Worm (Caenorhabditis elegans) whole organism, L1 larva: ENCODE results near the gene C53A5.11.

ENCODE experiments used
- C04F5.9 ChIP-seq: sonication (generic microtip); optimal IDR thresholded peaks from 2 replicates; lab custom pipeline; 2016; ENCODE audit warnings: missing genetic modification characterization, missing compliant biosample characterization
- F16B12.6 ChIP-seq: fragments of 150-350 bp; optimal IDR thresholded peaks from 2 replicates; lab custom pipeline; 2014; ENCODE audit warnings: missing biosample characterization, missing genetic modification characterization
- aha-1 ChIP-seq: fragments of 150-350 bp; optimal IDR thresholded peaks from 2 replicates; lab custom pipeline; 2014; ENCODE audit warnings: missing biosample characterization, missing genetic modification characterization
- aly-2 ChIP-seq: fragments of 150-350 bp; optimal IDR thresholded peaks from 2 replicates; lab custom pipeline; 2014; ENCODE audit warnings: missing biosample characterization, missing genetic modification characterization
- ceh-8 ChIP-seq: fragments of 200-800 bp; sonication (Bioruptor generic); optimal IDR thresholded peaks from 2 replicates; lab custom pipeline; 2018; ENCODE audit warnings: mild to moderate bottlenecking, missing genetic modification characterization, moderate library complexity, missing compliant biosample characterization
- ceh-82 ChIP-seq, 3 experiments: fragments of 150-350 bp in 1 of 3; sonication (generic microtip) in 2 of 3; optimal IDR thresholded peaks; 2 replicates each; lab custom pipeline; 2014 to 2017; ENCODE audit warnings: missing biosample characterization in 3 of 3, missing genetic modification characterization in 3 of 3
- ceh-88 ChIP-seq: fragments of 200-800 bp; sonication (Bioruptor generic); IDR thresholded peaks from 2 replicates; pipeline ENCODE4 v1.3.6; 2022; ENCODE audit warnings: missing genetic modification characterization, missing compliant biosample characterization
- ceh-90 ChIP-seq: sonication (generic microtip); optimal IDR thresholded peaks from 2 replicates; lab custom pipeline; 2016; ENCODE audit warnings: missing genetic modification characterization, missing compliant biosample characterization
- ces-1 ChIP-seq: fragments of 150-350 bp; optimal IDR thresholded peaks from 2 replicates; lab custom pipeline; 2014; ENCODE audit warnings: missing biosample characterization, missing genetic modification reagents, missing genetic modification characterization
- fkh-10 ChIP-seq: sonication (generic microtip); optimal IDR thresholded peaks from 2 replicates; lab custom pipeline; 2017; ENCODE audit warnings: missing biosample characterization, missing genetic modification reagents, missing genetic modification characterization
- grh-1 ChIP-seq: fragments of 200-800 bp; sonication (Bioruptor generic); IDR thresholded peaks from 2 replicates; pipeline ENCODE4 v1.3.6; 2022; ENCODE audit warnings: missing genetic modification reagents, missing genetic modification characterization, missing compliant biosample characterization
- irx-1 ChIP-seq: sonication (generic microtip); optimal IDR thresholded peaks from 2 replicates; lab custom pipeline; 2016; ENCODE audit warnings: missing genetic modification characterization, missing compliant biosample characterization
- lin-13 ChIP-seq: fragments of 150-350 bp; optimal IDR thresholded peaks from 2 replicates; lab custom pipeline; 2014; ENCODE audit warnings: missing biosample characterization, missing genetic modification reagents, missing genetic modification characterization
- lin-14 ChIP-seq: fragments of 200-800 bp; sonication (Bioruptor generic); optimal IDR thresholded peaks from 2 replicates; lab custom pipeline; 2018; ENCODE audit warnings: mild to moderate bottlenecking, missing genetic modification characterization, moderate library complexity, missing compliant biosample characterization
- lin-35 ChIP-seq, 2 experiments: fragments of 150-350 bp; optimal IDR thresholded peaks; 2 replicates each; lab custom pipeline; 2014; ENCODE audit warnings: missing biosample characterization in 2 of 2, missing genetic modification characterization in 2 of 2, missing genetic modification reagents in 2 of 2
- mab-9 ChIP-seq: fragments of 200-800 bp; sonication (Bioruptor generic); IDR thresholded peaks from 2 replicates; pipeline ENCODE4 v1.3.6; 2022; ENCODE audit warnings: missing genetic modification reagents, missing genetic modification characterization, missing compliant biosample characterization
- mep-1 ChIP-seq: fragments of 150-350 bp; optimal IDR thresholded peaks from 2 replicates; lab custom pipeline; 2014; ENCODE audit warnings: missing biosample characterization, missing genetic modification characterization
- nhr-237 ChIP-seq: fragments of 150-350 bp; optimal IDR thresholded peaks from 2 replicates; lab custom pipeline; 2014; ENCODE audit warnings: missing biosample characterization, missing genetic modification characterization
- nhr-76 ChIP-seq: sonication (generic microtip); optimal IDR thresholded peaks from 2 replicates; lab custom pipeline; 2017; ENCODE audit warnings: missing biosample characterization, missing genetic modification characterization
- nhr-77 ChIP-seq: fragments of 150-350 bp; optimal IDR thresholded peaks from 2 replicates; lab custom pipeline; 2014; ENCODE audit warnings: missing biosample characterization, missing genetic modification characterization
- skn-1 ChIP-seq: fragments of 150-350 bp; optimal IDR thresholded peaks from 2 replicates; lab custom pipeline; 2014; ENCODE audit warnings: missing biosample characterization, missing genetic modification characterization
- snpc-4 ChIP-seq: fragments of 150-350 bp; optimal IDR thresholded peaks from 2 replicates; lab custom pipeline; 2014; ENCODE audit warnings: missing biosample characterization, missing genetic modification characterization
- snu-23 ChIP-seq: sonication (generic microtip); optimal IDR thresholded peaks from 2 replicates; lab custom pipeline; 2016; ENCODE audit warnings: missing genetic modification characterization, missing compliant biosample characterization
- sox-4 ChIP-seq: sonication (generic microtip); optimal IDR thresholded peaks from 2 replicates; lab custom pipeline; 2016; ENCODE audit warnings: missing genetic modification characterization, missing compliant biosample characterization
- swsn-7 ChIP-seq: sonication (generic microtip); optimal IDR thresholded peaks from 2 replicates; lab custom pipeline; 2016; ENCODE audit warnings: missing genetic modification characterization, missing compliant biosample characterization
- unc-62 ChIP-seq: fragments of 150-350 bp; optimal IDR thresholded peaks from 2 replicates; lab custom pipeline; 2014; ENCODE audit warnings: missing biosample characterization, missing genetic modification reagents, missing genetic modification characterization
- unc-86 ChIP-seq: sonication (generic microtip); optimal IDR thresholded peaks from 2 replicates; lab custom pipeline; 2016; ENCODE audit warnings: missing genetic modification characterization, missing compliant biosample characterization
- zag-1 ChIP-seq: fragments of 150-350 bp; optimal IDR thresholded peaks from 2 replicates; lab custom pipeline; 2014; ENCODE audit warnings: missing biosample characterization, missing genetic modification characterization
- ztf-11 ChIP-seq, 2 experiments: sonication (generic microtip); optimal IDR thresholded peaks; 2 replicates each; lab custom pipeline; 2016 to 2017; ENCODE audit warnings: missing genetic modification characterization in 2 of 2, missing biosample characterization in 1 of 2, missing compliant biosample characterization in 1 of 2
- ztf-4 ChIP-seq: fragments of 150-350 bp; optimal IDR thresholded peaks from 2 replicates; lab custom pipeline; 2014; ENCODE audit warnings: missing biosample characterization, missing genetic modification characterization

C53A5.11 gene

ce11 chrV:14612168-14612567 is 49.5 kb downstream of the C53A5.11 start, which contains the start of the genes R11H6.5 and ccnk-1 (continued):
- TF ChIP-seq lin-14 (GFP tag; lab: Kevin White, UChicago) (peak; percentile 56), mep-1 (tag; lab: Kevin White, UChicago) (peak; percentile 67), fkh-10 (GFP tag; lab: Kevin White, UChicago) (no peak), swsn-7 (peak; percentile 36), F16B12.6 (tag; lab: Kevin White, UChicago) (peak; percentile 85), ceh-88 (GFP tag; lab: Robert Waterston, UW) (no peak), nhr-237 (tag; lab: Kevin White, UChicago) (no peak), unc-86 (no peak), ztf-4 (tag; lab: Kevin White, UChicago) (no peak), snpc-4 (no peak), snu-23 (GFP tag; lab: Kevin White, UChicago) (peak; percentile 65), lin-35 (GFP tag; optimal IDR thresholded peaks at IDR 0.05; lab: Kevin White, UChicago) (peak; percentile 53 to 75), lin-13 (GFP tag; lab: Kevin White, UChicago) (no peak), ceh-90 (no peak), aha-1 (tag; lab: Kevin White, UChicago) (no peak), aly-2 (tag; lab: Kevin White, UChicago) (no peak), irx-1 (tag; lab: Kevin White, UChicago) (no peak), unc-62 (GFP tag; lab: Kevin White, UChicago) (no peak), sox-4 (tag; lab: Kevin White, UChicago) (no peak), grh-1 (GFP tag; lab: Robert Waterston, UW) (no peak), ces-1 (GFP tag; lab: Kevin White, UChicago) (no peak), C04F5.9 (tag; lab: Kevin White, UChicago) (no peak), ceh-82 (tag; optimal IDR thresholded peaks at IDR 0.05; lab: Kevin White, UChicago) (peak in 1 of 3 experiments; percentile 18), nhr-76 (tag; lab: Kevin White, UChicago) (no peak), ceh-8 (GFP tag; lab: Kevin White, UChicago) (no peak), ztf-11 (tag; optimal IDR thresholded peaks at IDR 0.05; lab: Kevin White, UChicago) (no peak), skn-1 (tag; lab: Kevin White, UChicago) (no peak), zag-1 (tag; lab: Kevin White, UChicago) (no peak), nhr-77 (tag; lab: Kevin White, UChicago) (no peak), mab-9 (GFP tag; lab: Robert Waterston, UW) (no peak)
